Fruit fly (Drosophila melanogaster) whole organism, embryonic: Measurements from ENCODE around the gene 14-3-3epsilon.

Experiments
- C15 ChIP-seq: fragments of 200-800 bp; sonication (Bioruptor generic); IDR thresholded peaks from 3 replicates; pipeline ENCODE4 v1.3.6; 2022; ENCODE audit warnings: missing biosample characterization, missing genetic modification characterization
- CG10543 ChIP-seq: fragments of 200-800 bp; sonication (Bioruptor generic); optimal IDR thresholded peaks from 3 replicates; lab custom pipeline; 2017; ENCODE audit warnings: missing biosample characterization, mild to moderate bottlenecking, missing genetic modification characterization, moderate library complexity
- CG14667 ChIP-seq: fragments of 200-800 bp; sonication (Bioruptor generic); IDR thresholded peaks from 2 replicates; pipeline ENCODE4 v1.3.6; 2022; ENCODE audit warnings: missing biosample characterization, missing genetic modification characterization
- CG1602 ChIP-seq: fragments of 200-800 bp; sonication (Bioruptor generic); optimal IDR thresholded peaks from 3 replicates; lab custom pipeline; 2016; ENCODE audit warnings: missing biosample characterization, missing genetic modification characterization
- CG16813 ChIP-seq: fragments of 200-800 bp; sonication (Bioruptor generic); IDR thresholded peaks from 3 replicates; pipeline ENCODE4 v1.3.6; 2022; ENCODE audit warnings: missing biosample characterization, missing genetic modification characterization; ENCODE audit not compliant: partially characterized antibody
- CG17186 ChIP-seq: fragments of 200-800 bp; sonication (Bioruptor generic); optimal IDR thresholded peaks from 3 replicates; lab custom pipeline; 2017; ENCODE audit warnings: missing biosample characterization, missing genetic modification reagents, missing genetic modification characterization
- CG2199 ChIP-seq: fragments of 200-800 bp; sonication (Bioruptor generic); IDR thresholded peaks from 3 replicates; pipeline ENCODE4 v1.3.6; 2022; ENCODE audit warnings: missing biosample characterization, missing genetic modification characterization
- CG3163 ChIP-seq: fragments of 200-800 bp; sonication (Bioruptor generic); optimal IDR thresholded peaks from 3 replicates; lab custom pipeline; 2016; ENCODE audit warnings: missing biosample characterization, missing genetic modification characterization
- CG32532 ChIP-seq: fragments of 200-800 bp; sonication (Bioruptor generic); IDR thresholded peaks from 2 replicates; pipeline ENCODE4 v1.3.6; 2022; ENCODE audit warnings: missing biosample characterization, missing genetic modification characterization
- CG7372 ChIP-seq: fragments of 200-800 bp; sonication (Bioruptor generic); IDR thresholded peaks from 2 replicates; pipeline ENCODE4 v1.3.6; 2022; ENCODE audit warnings: missing biosample characterization, missing genetic modification characterization
- CG7839 ChIP-seq: fragments of 200-800 bp; sonication (Bioruptor generic); optimal IDR thresholded peaks from 3 replicates; lab custom pipeline; 2018; ENCODE audit warnings: missing biosample characterization, mild to moderate bottlenecking, missing genetic modification characterization, moderate library complexity
- CG8359 ChIP-seq: fragments of 200-800 bp; sonication (Bioruptor generic); optimal IDR thresholded peaks from 2 replicates; lab custom pipeline; 2017; ENCODE audit warnings: missing biosample characterization, mild to moderate bottlenecking, missing genetic modification characterization, borderline replicate concordance
- CG8478 ChIP-seq: fragments of >200 bp; optimal IDR thresholded peaks from 2 replicates; lab custom pipeline; 2018
- CG9437 ChIP-seq: fragments of 200-800 bp; sonication (Bioruptor generic); optimal IDR thresholded peaks from 2 replicates; lab custom pipeline; 2018; ENCODE audit warnings: missing biosample characterization, mild to moderate bottlenecking, missing genetic modification characterization
- Chrac-16 ChIP-seq: fragments of 200-800 bp; sonication (Bioruptor generic); optimal IDR thresholded peaks from 3 replicates; lab custom pipeline; 2016; ENCODE audit warnings: missing biosample characterization, missing genetic modification characterization
- Deaf1 ChIP-seq: fragments of 200-800 bp; optimal IDR thresholded peaks from 3 replicates; lab custom pipeline; 2019; ENCODE audit warnings: missing biosample characterization, mild to moderate bottlenecking, missing genetic modification characterization, moderate library complexity
- Dek ChIP-seq: fragments of 200-800 bp; sonication (Bioruptor generic); optimal IDR thresholded peaks from 3 replicates; lab custom pipeline; 2019; ENCODE audit warnings: missing biosample characterization, mild to moderate bottlenecking, missing genetic modification characterization, moderate library complexity
- Ets65A ChIP-seq: fragments of 200-800 bp; sonication (Bioruptor generic); peaks from one replicate; lab custom pipeline; 2016; ENCODE audit warnings: missing biosample characterization, missing genetic modification characterization
- HmgZ ChIP-seq: fragments of 200-800 bp; sonication (Bioruptor generic); optimal IDR thresholded peaks from 2 replicates; lab custom pipeline; 2018; ENCODE audit warnings: missing biosample characterization, mild to moderate bottlenecking, missing genetic modification characterization
- Hsf ChIP-seq: fragments of 200-800 bp; sonication (Bioruptor generic); optimal IDR thresholded peaks from 3 replicates; lab custom pipeline; 2016; ENCODE audit warnings: missing biosample characterization, missing genetic modification characterization
- MBD-R2 ChIP-seq: fragments of 200-800 bp; sonication (Bioruptor generic); IDR thresholded peaks from 2 replicates; pipeline ENCODE4 v1.3.6; 2022; ENCODE audit warnings: missing biosample characterization, missing genetic modification characterization
- Med ChIP-seq: fragments of 200-800 bp; sonication (Bioruptor generic); peaks from one replicate; lab custom pipeline; 2016; ENCODE audit warnings: missing biosample characterization, missing genetic modification characterization, mild to moderate bottlenecking, inconsistent platforms, moderate library complexity
- NC2α ChIP-seq: fragments of 200-800 bp; sonication (Bioruptor generic); optimal IDR thresholded peaks from 2 replicates; lab custom pipeline; 2016; ENCODE audit warnings: missing biosample characterization, missing genetic modification characterization
- Pdp1 ChIP-seq, 2 experiments: fragments of 200-800 bp; sonication (Bioruptor generic); optimal IDR thresholded peaks; 3 replicates each; lab custom pipeline; 2016; ENCODE audit warnings: missing biosample characterization in 2 of 2, missing genetic modification characterization in 2 of 2, mild to moderate bottlenecking in 1 of 2, moderate library complexity in 1 of 2
- Scr ChIP-seq: fragments of 200-800 bp; sonication (Bioruptor generic); IDR thresholded peaks from 2 replicates; pipeline ENCODE4 v1.3.6; 2022; ENCODE audit warnings: missing biosample characterization, missing genetic modification characterization; ENCODE audit not compliant: partially characterized antibody
- Trl ChIP-seq, 3 experiments: fragments of >200 bp in 2 of 3; fragments of 200-800 bp in 1 of 3; sonication (Bioruptor generic) in 1 of 3; optimal IDR thresholded peaks; 2 replicates in 1 of 3; 3 replicates in 2 of 3; lab custom pipeline; 2016 to 2017; ENCODE audit warnings: missing biosample characterization in 1 of 3, missing genetic modification characterization in 1 of 3
- cg ChIP-seq: fragments of 200-800 bp; sonication (Bioruptor generic); optimal IDR thresholded peaks from 3 replicates; lab custom pipeline; 2019; ENCODE audit warnings: missing biosample characterization, mild to moderate bottlenecking, missing genetic modification characterization, moderate library complexity
- chinmo ChIP-seq: fragments of 200-800 bp; sonication (Bioruptor generic); IDR thresholded peaks from 4 replicates; pipeline ENCODE4 v1.3.6; 2022; ENCODE audit warnings: missing biosample characterization, missing genetic modification characterization; ENCODE audit not compliant: partially characterized antibody
- chm ChIP-seq: fragments of 200-800 bp; sonication (Bioruptor generic); IDR thresholded peaks from 2 replicates; pipeline ENCODE4 v1.3.6; 2022; ENCODE audit warnings: missing biosample characterization, missing genetic modification characterization
- ci ChIP-seq: fragments of 200-800 bp; sonication (Bioruptor generic); IDR thresholded peaks from 3 replicates; pipeline ENCODE4 v1.3.6; 2022; ENCODE audit warnings: missing biosample characterization, missing genetic modification characterization
- fd64A ChIP-seq: fragments of 200-800 bp; sonication (Bioruptor generic); optimal IDR thresholded peaks from 3 replicates; lab custom pipeline; 2018; ENCODE audit warnings: missing biosample characterization, mild to moderate bottlenecking, missing genetic modification characterization
- jing ChIP-seq: fragments of 200-800 bp; sonication (Bioruptor generic); optimal IDR thresholded peaks from 2 replicates; lab custom pipeline; 2018; ENCODE audit warnings: missing biosample characterization, mild to moderate bottlenecking, missing genetic modification characterization
- kni ChIP-seq: fragments of 200-800 bp; sonication (Bioruptor generic); optimal IDR thresholded peaks from 3 replicates; lab custom pipeline; 2017; ENCODE audit warnings: mild to moderate bottlenecking, missing biosample characterization, missing genetic modification reagents, missing genetic modification characterization
- sd ChIP-seq: fragments of 200-800 bp; sonication (Bioruptor generic); optimal IDR thresholded peaks from 3 replicates; lab custom pipeline; 2018; ENCODE audit warnings: missing biosample characterization, mild to moderate bottlenecking, missing genetic modification characterization, moderate library complexity
- sens ChIP-seq: fragments of 200-800 bp; sonication (Bioruptor generic); peaks from one replicate; lab custom pipeline; 2016; ENCODE audit warnings: missing biosample characterization, missing genetic modification characterization
- sob ChIP-seq: fragments of 200-800 bp; sonication (Bioruptor generic); IDR thresholded peaks from 2 replicates; pipeline ENCODE4 v1.3.6; 2022; ENCODE audit warnings: missing biosample characterization, missing genetic modification characterization
- sr ChIP-seq: fragments of 200-800 bp; sonication (Bioruptor generic); IDR thresholded peaks from 3 replicates; pipeline ENCODE4 v1.3.6; 2022; ENCODE audit warnings: missing biosample characterization, missing genetic modification characterization
- sug ChIP-seq: fragments of 200-800 bp; optimal IDR thresholded peaks from 2 replicates; lab custom pipeline; 2019; ENCODE audit warnings: missing biosample characterization, mild to moderate bottlenecking, missing genetic modification characterization, moderate library complexity
- vvl ChIP-seq: fragments of 200-800 bp; sonication (Bioruptor generic); IDR thresholded peaks from 2 replicates; pipeline ENCODE4 v1.3.6; 2022; ENCODE audit warnings: missing biosample characterization, missing genetic modification characterization

Gene 14-3-3epsilon

DNA sequence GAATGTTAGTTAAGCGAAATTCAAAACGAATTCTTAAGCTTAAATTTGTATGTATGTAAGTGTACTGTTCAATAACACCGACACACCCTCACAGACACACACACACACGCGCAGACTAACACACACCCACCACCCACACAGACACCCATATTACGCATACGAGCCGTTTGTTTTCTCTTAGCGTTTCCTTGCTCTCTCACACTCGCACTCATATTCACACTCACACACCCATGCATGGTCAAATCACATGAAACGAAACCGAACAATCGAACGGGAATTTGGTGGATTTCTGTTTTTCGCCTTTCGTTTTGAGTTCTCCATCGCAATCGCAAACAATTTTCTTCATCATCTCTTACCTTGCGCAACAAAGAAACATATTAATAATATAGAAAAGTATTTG is 6.9 kb downstream of the 14-3-3epsilon start:
- TF ChIP-seq sug = peak; percentile 13
- no peak for TF ChIP-seq CG17186 (GFP tag; lab: Kevin White, UChicago)
- peak; percentile 23; the same call in 1 of the 2 replicates for TF ChIP-seq CG7372
- TF ChIP-seq fd64A (GFP tag; lab: Kevin White, UChicago) = no peak
- TF ChIP-seq sd = peak; percentile 26
- TF ChIP-seq Scr (GFP tag; lab: Robert Waterston, UW) = 0 out of 2 replicates have a peak, but pooled peaks have one; percentile 11
- peak; percentile 46; the same call in 1 of the 2 replicates for TF ChIP-seq CG32532 (GFP tag; lab: Robert Waterston, UW)
- peak in 1 of 2 experiments; percentile 44 for TF ChIP-seq Pdp1 (GFP tag; optimal IDR thresholded peaks at IDR 0.05; lab: Kevin White, UChicago)
- TF ChIP-seq sob (GFP tag; lab: Robert Waterston, UW) = 0 out of 2 replicates have a peak, but pooled peaks have one; percentile 30
- no peak for TF ChIP-seq kni (GFP tag; lab: Kevin White, UChicago)
- 0 out of 2 replicates have a peak, but pooled peaks have one; percentile 23 for TF ChIP-seq vvl
- TF ChIP-seq CG10543 (GFP tag; lab: Kevin White, UChicago) = peak; percentile 30
- TF ChIP-seq CG1602 (GFP tag; lab: Kevin White, UChicago) = no peak
- TF ChIP-seq HmgZ (tag; lab: Kevin White, UChicago) = peak; percentile 1
- TF ChIP-seq CG2199 (GFP tag; lab: Robert Waterston, UW) = peak; percentile 61; the same call in 1 of the 3 replicates
- TF ChIP-seq Deaf1 = peak; percentile 53
- TF ChIP-seq CG7839 (tag; lab: Kevin White, UChicago) = no peak
- TF ChIP-seq Trl (optimal IDR thresholded peaks at IDR 0.05; lab: Kevin White, UChicago) = peak; percentile 30 to 73
- TF ChIP-seq Trl (GFP tag; optimal IDR thresholded peaks at IDR 0.05; lab: Kevin White, UChicago) = no peak
- TF ChIP-seq Med = peak; percentile 77
- peak; percentile 58 for TF ChIP-seq CG3163 (GFP tag; lab: Kevin White, UChicago)
- TF ChIP-seq chm (GFP tag; lab: Robert Waterston, UW) = 0 out of 2 replicates have a peak, but pooled peaks have one; percentile 20
- peak; percentile 89 for TF ChIP-seq cg (GFP tag; lab: Kevin White, UChicago)
- no peak for TF ChIP-seq CG9437
- TF ChIP-seq MBD-R2 (GFP tag; lab: Robert Waterston, UW) = no peak
- TF ChIP-seq chinmo (GFP tag; lab: Robert Waterston, UW) = 0 out of 4 replicates have a peak, but pooled peaks have one; percentile 62
- TF ChIP-seq CG8359 (GFP tag; lab: Kevin White, UChicago) = no peak
- TF ChIP-seq sr = peak; percentile 38; the same call in 2 of the 3 replicates
- peak; percentile 40; the same call in 1 of the 3 replicates for TF ChIP-seq ci (GFP tag; lab: Robert Waterston, UW)

DNA sequence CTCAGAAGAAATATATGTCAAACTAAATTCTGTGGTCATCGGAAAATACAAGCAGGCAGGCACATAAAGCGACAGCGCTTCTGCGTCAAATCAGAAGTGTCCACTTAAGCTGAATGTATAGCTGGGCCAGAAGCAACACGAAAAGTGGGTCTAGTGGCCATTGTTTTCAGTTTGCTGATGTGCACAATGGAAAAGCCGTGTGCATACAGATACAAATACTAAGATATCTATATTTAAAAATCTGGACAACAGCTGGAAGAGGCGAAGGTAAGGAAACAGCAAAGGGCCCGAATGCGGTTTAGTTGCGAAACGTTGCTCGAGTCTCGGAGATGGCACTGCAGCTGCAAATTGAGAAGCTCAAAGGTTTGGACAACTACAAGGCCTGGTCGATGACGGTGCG is 8.5 kb downstream of the 14-3-3epsilon start, which contains the start of gene CG18598:
Gene CG18598 (plus strand): TSS at position 301 of the 400 bp plus-strand sequence.
- peak; percentile 34 for TF ChIP-seq sens
- TF ChIP-seq C15 (GFP tag; lab: Robert Waterston, UW) = no peak
- TF ChIP-seq Med = peak; percentile 60
- TF ChIP-seq Ets65A = peak; percentile 88
- no peak for TF ChIP-seq CG14667 (GFP tag; lab: Robert Waterston, UW)

DNA sequence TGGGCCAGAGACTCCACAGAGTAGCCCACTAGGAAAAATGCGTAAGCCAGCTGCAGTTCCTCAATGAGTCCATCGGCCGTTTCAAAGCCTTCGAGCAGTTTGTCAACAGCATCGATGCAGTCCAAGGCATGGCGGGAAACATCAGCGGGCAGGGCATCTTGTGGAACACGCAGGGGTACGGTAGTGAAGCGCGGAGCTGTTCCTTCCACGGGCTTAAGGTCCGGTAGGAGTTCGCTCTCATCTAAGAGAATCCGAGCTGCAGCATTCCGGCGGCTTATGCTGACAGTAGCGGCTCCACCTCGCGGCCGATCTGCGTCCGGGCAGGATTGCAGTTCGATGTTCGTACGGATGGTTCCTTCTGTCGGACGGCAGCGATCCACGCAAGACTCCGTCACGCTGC is 9.5 kb downstream of the 14-3-3epsilon start:
- TF ChIP-seq Dek (tag; lab: Kevin White, UChicago) (no peak), CG8478 (lab: Kevin White, UChicago) (peak; percentile 53), Hsf (GFP tag; lab: Kevin White, UChicago) (no peak), Ets65A (peak; percentile 31), NC2α (GFP tag; lab: Kevin White, UChicago) (no peak), jing (no peak), CG16813 (GFP tag; lab: Robert Waterston, UW) (no peak), Chrac-16 (GFP tag; lab: Kevin White, UChicago) (no peak)
